In genomic region chr3L:10776367-10777026, dm6 we compare ENCODE assay signal across 1 fruit fly cellular context.
TF ChIP-seq lines count a peak whose summit lies in the region.

No protein-coding gene starts in this region.

TF ChIP-seq in whole organism, embryonic, 481 proteins besides CTCF, POLR2A, EP300 and RAD21 (continued from another document and continues in another):
- TF ChIP-seq CG3407 (GFP tag; optimal IDR thresholded peaks at IDR 0.05; lab: Kevin White, UChicago) (peak; percentile 86), lab (GFP tag; optimal IDR thresholded peaks at IDR 0.05; lab: Kevin White, UChicago) (peak; percentile 86), PHDP (tag; optimal IDR thresholded peaks at IDR 0.05; lab: Kevin White, UChicago) (peak; percentile 87), CG6654 (GFP tag; optimal IDR thresholded peaks at IDR 0.05; lab: Kevin White, UChicago) (peak; percentile 66), sna (GFP tag; IDR thresholded peaks at IDR 0.05; lab: Robert Waterston, UW; ENCODE audit: partially characterized antibody) (no peak), Myb (GFP tag; optimal IDR thresholded peaks at IDR 0.05; lab: Kevin White, UChicago) (peak; percentile 60), CG11398 (GFP tag; optimal IDR thresholded peaks at IDR 0.05; lab: Kevin White, UChicago) (peak; percentile 71), en (GFP tag; optimal IDR thresholded peaks at IDR 0.05; lab: Kevin White, UChicago) (peak; percentile 80), Mrtf (GFP tag; IDR thresholded peaks at IDR 0.05; lab: Robert Waterston, UW) (peak; percentile 92), CG5953 (GFP tag; IDR thresholded peaks at IDR 0.05; lab: Robert Waterston, UW) (peak; percentile 91), CG16815 (GFP tag; optimal IDR thresholded peaks at IDR 0.05; lab: Kevin White, UChicago) (peak; percentile 57), bcd (GFP tag; optimal IDR thresholded peaks at IDR 0.05; lab: Kevin White, UChicago) (peak; percentile 88), CG7556 (GFP tag; optimal IDR thresholded peaks at IDR 0.05; lab: Kevin White, UChicago) (peak; percentile 83), CG6813 (GFP tag; optimal IDR thresholded peaks at IDR 0.05; lab: Kevin White, UChicago) (peak; percentile 79), CG11093 (GFP tag; IDR thresholded peaks at IDR 0.05; lab: Robert Waterston, UW) (peak; percentile 93), Dip2 (GFP tag; IDR thresholded peaks at IDR 0.05; lab: Robert Waterston, UW) (no peak), sqz (GFP tag; optimal IDR thresholded peaks at IDR 0.05; lab: Kevin White, UChicago) (peak; percentile 37), klu (GFP tag; IDR thresholded peaks at IDR 0.05; lab: Robert Waterston, UW) (peak; percentile 79), Dref (GFP tag; IDR thresholded peaks at IDR 0.05; lab: Robert Waterston, UW) (no peak), Gug (GFP tag; IDR thresholded peaks at IDR 0.05; lab: Robert Waterston, UW) (peak; percentile 90), ewg (GFP tag; optimal IDR thresholded peaks at IDR 0.05; lab: Kevin White, UChicago) (peak; percentile 88), Drgx (GFP tag; IDR thresholded peaks at IDR 0.05; lab: Robert Waterston, UW) (peak; percentile 99), pzg (GFP tag; optimal IDR thresholded peaks at IDR 0.05; lab: Kevin White, UChicago) (no peak), CG13775 (GFP tag; optimal IDR thresholded peaks at IDR 0.05; lab: Kevin White, UChicago) (peak; percentile 61), wdn (GFP tag; IDR thresholded peaks at IDR 0.05; lab: Robert Waterston, UW) (peak; percentile 77), CoRest (tag; optimal IDR thresholded peaks at IDR 0.05; lab: Kevin White, UChicago) (peak; percentile 81), MTF-1 (GFP tag; optimal IDR thresholded peaks at IDR 0.05; lab: Kevin White, UChicago; ENCODE audit: borderline replicate concordance) (peak; percentile 69), CG8089 (GFP tag; optimal IDR thresholded peaks at IDR 0.05; lab: Kevin White, UChicago) (peak; percentile 84), CG2202 (tag; optimal IDR thresholded peaks at IDR 0.05; lab: Kevin White, UChicago) (peak; percentile 68), CG14441 (GFP tag; IDR thresholded peaks at IDR 0.05; lab: Robert Waterston, UW) (peak; percentile 96), CG12744 (GFP tag; optimal IDR thresholded peaks at IDR 0.05; lab: Kevin White, UChicago) (peak; percentile 39), Tbp (GFP tag; optimal IDR thresholded peaks at IDR 0.05; lab: Kevin White, UChicago) (no peak), CG9215 (GFP tag; IDR thresholded peaks at IDR 0.05; lab: Robert Waterston, UW) (peak; percentile 74; the same call in 1 of the 2 replicates), so (GFP tag; IDR thresholded peaks at IDR 0.05; lab: Robert Waterston, UW) (peak; percentile 91), lbe (GFP tag; optimal IDR thresholded peaks at IDR 0.05; lab: Kevin White, UChicago) (peak; percentile 98), CG30431 (GFP tag; optimal IDR thresholded peaks at IDR 0.05; lab: Kevin White, UChicago) (peak; percentile 82), bab2 (GFP tag; optimal IDR thresholded peaks at IDR 0.05; lab: Kevin White, UChicago) (peak; percentile 92), bigmax (GFP tag; optimal IDR thresholded peaks at IDR 0.05; lab: Kevin White, UChicago) (no peak), CG14014 (GFP tag; IDR thresholded peaks at IDR 0.05; lab: Robert Waterston, UW) (peak; percentile 75), CG9876 (GFP tag; optimal IDR thresholded peaks at IDR 0.05; lab: Kevin White, UChicago) (peak; percentile 71), disco-r (GFP tag; optimal IDR thresholded peaks at IDR 0.05; lab: Kevin White, UChicago) (peak; percentile 30), Atf3 (GFP tag; optimal IDR thresholded peaks at IDR 0.05; lab: Kevin White, UChicago) (peak; percentile 80), mirr (GFP tag; optimal IDR thresholded peaks at IDR 0.05; lab: Kevin White, UChicago) (no peak), Dll (GFP tag; IDR thresholded peaks at IDR 0.05; lab: Robert Waterston, UW; ENCODE audit: partially characterized antibody) (no peak), CG14860 (GFP tag; IDR thresholded peaks at IDR 0.05; lab: Robert Waterston, UW; ENCODE audit: partially characterized antibody) (no peak), CG16779 (GFP tag; IDR thresholded peaks at IDR 0.05; lab: Robert Waterston, UW) (peak; percentile 52; the same call in 1 of the 2 replicates), ap (GFP tag; IDR thresholded peaks at IDR 0.05; lab: Robert Waterston, UW) (peak; percentile 89), CG7745 (tag; optimal IDR thresholded peaks at IDR 0.05; lab: Kevin White, UChicago) (no peak), CG31388 (GFP tag; optimal IDR thresholded peaks at IDR 0.05; lab: Kevin White, UChicago) (peak; percentile 78), C15 (GFP tag; IDR thresholded peaks at IDR 0.05; lab: Robert Waterston, UW) (peak; percentile 65; the same call in 1 of the 3 replicates), Lim3 (GFP tag; IDR thresholded peaks at IDR 0.05; lab: Robert Waterston, UW) (peak; percentile 87), aop (GFP tag; IDR thresholded peaks at IDR 0.05; lab: Robert Waterston, UW) (peak; percentile 91), pan (optimal IDR thresholded peaks at IDR 0.05; lab: Kevin White, UChicago) (no peak), pan (GFP tag; optimal IDR thresholded peaks at IDR 0.05 in 1 of 2, IDR thresholded peaks at IDR 0.05 in 1 of 2) (peak in 1 of 2 experiments; percentile 94), btn (GFP tag; optimal IDR thresholded peaks at IDR 0.05; lab: Kevin White, UChicago) (peak; percentile 88), CG9817 (tag; optimal IDR thresholded peaks at IDR 0.05; lab: Kevin White, UChicago) (peak; percentile 72), zen (tag; optimal IDR thresholded peaks at IDR 0.05; lab: Kevin White, UChicago) (peak; percentile 58), GATAe (GFP tag; conservative IDR thresholded peaks at IDR 0.05; lab: Robert Waterston, UW) (peak; percentile 56), Xrp1 (GFP tag; IDR thresholded peaks at IDR 0.05; lab: Robert Waterston, UW) (peak; percentile 94), croc (GFP tag; conservative IDR thresholded peaks at IDR 0.05; lab: Robert Waterston, UW) (peak; percentile 91), Nf-YC (tag; optimal IDR thresholded peaks at IDR 0.05; lab: Kevin White, UChicago) (no peak), ftz-f1 (GFP tag; optimal IDR thresholded peaks at IDR 0.05; lab: Kevin White, UChicago) (no peak), CG13287 (GFP tag; IDR thresholded peaks at IDR 0.05; lab: Robert Waterston, UW; ENCODE audit: partially characterized antibody) (no peak), Sry-β (GFP tag; optimal IDR thresholded peaks at IDR 0.05; lab: Kevin White, UChicago) (no peak), run (tag; optimal IDR thresholded peaks at IDR 0.05; lab: Kevin White, UChicago) (peak; percentile 84), D19A (tag; optimal IDR thresholded peaks at IDR 0.05; lab: Kevin White, UChicago) (peak; percentile 71), cg (GFP tag; optimal IDR thresholded peaks at IDR 0.05; lab: Kevin White, UChicago) (no peak), sob (GFP tag; IDR thresholded peaks at IDR 0.05; lab: Robert Waterston, UW) (peak; percentile 93), CG18764 (GFP tag; optimal IDR thresholded peaks at IDR 0.05; lab: Kevin White, UChicago) (peak; percentile 69), CG3281 (GFP tag; optimal IDR thresholded peaks at IDR 0.05; lab: Kevin White, UChicago) (peak; percentile 58), gsb (GFP tag; IDR thresholded peaks at IDR 0.05; lab: Robert Waterston, UW) (peak; percentile 20; the same call in 1 of the 2 replicates), pfk (GFP tag; optimal IDR thresholded peaks at IDR 0.05; lab: Kevin White, UChicago) (no peak), CG4854 (GFP tag; optimal IDR thresholded peaks at IDR 0.05; lab: Kevin White, UChicago) (peak; percentile 80), Max (GFP tag; optimal IDR thresholded peaks at IDR 0.05; lab: Kevin White, UChicago) (peak; percentile 63), vfl (GFP tag; optimal IDR thresholded peaks at IDR 0.05; lab: Kevin White, UChicago) (peak; percentile 36), fd64A (GFP tag; optimal IDR thresholded peaks at IDR 0.05; lab: Kevin White, UChicago) (peak; percentile 75), CG4707 (GFP tag; optimal IDR thresholded peaks at IDR 0.05; lab: Kevin White, UChicago) (peak; percentile 79), D (optimal IDR thresholded peaks at IDR 0.05; lab: Kevin White, UChicago) (no peak), D (GFP tag; optimal IDR thresholded peaks at IDR 0.05; lab: Kevin White, UChicago) (peak; percentile 89), CG1233 (GFP tag; optimal IDR thresholded peaks at IDR 0.05; lab: Kevin White, UChicago) (peak; percentile 71), MBD-R2 (GFP tag; IDR thresholded peaks at IDR 0.05; lab: Robert Waterston, UW) (peak; percentile 64), Blimp-1 (GFP tag; optimal IDR thresholded peaks at IDR 0.05; lab: Kevin White, UChicago) (peak; percentile 90), exex (tag; optimal IDR thresholded peaks at IDR 0.05; lab: Kevin White, UChicago) (no peak), twi (tag; optimal IDR thresholded peaks at IDR 0.05; lab: Kevin White, UChicago) (peak; percentile 51), Oli (tag; optimal IDR thresholded peaks at IDR 0.05; lab: Kevin White, UChicago) (peak; percentile 91), nerfin-1 (tag; optimal IDR thresholded peaks at IDR 0.05; lab: Kevin White, UChicago) (peak; percentile 78), CG8388 (GFP tag; optimal IDR thresholded peaks at IDR 0.05; lab: Kevin White, UChicago) (peak; percentile 93), CG10431 (GFP tag; optimal IDR thresholded peaks at IDR 0.05; lab: Kevin White, UChicago) (peak; percentile 7), Six4 (GFP tag; optimal IDR thresholded peaks at IDR 0.05; lab: Kevin White, UChicago) (peak; percentile 86), mam (GFP tag; optimal IDR thresholded peaks at IDR 0.05; lab: Kevin White, UChicago) (peak; percentile 77), CG9609 (GFP tag; optimal IDR thresholded peaks at IDR 0.05; lab: Kevin White, UChicago) (peak; percentile 88), chn (GFP tag; optimal IDR thresholded peaks at IDR 0.05; lab: Kevin White, UChicago) (peak; percentile 77), Dek (tag; optimal IDR thresholded peaks at IDR 0.05; lab: Kevin White, UChicago) (peak; percentile 70), ro (GFP tag; IDR thresholded peaks at IDR 0.05; lab: Robert Waterston, UW) (peak; percentile 83), gfzf (GFP tag; optimal IDR thresholded peaks at IDR 0.05; lab: Kevin White, UChicago) (no peak), fd3F (GFP tag; optimal IDR thresholded peaks at IDR 0.05; lab: Kevin White, UChicago) (peak; percentile 33), CG12299 (tag; optimal IDR thresholded peaks at IDR 0.05; lab: Kevin White, UChicago) (peak; percentile 74), lov (optimal IDR thresholded peaks at IDR 0.05; lab: Kevin White, UChicago) (no peak), lov (GFP tag; IDR thresholded peaks at IDR 0.05; lab: Robert Waterston, UW) (peak; percentile 91), NfI (GFP tag; optimal IDR thresholded peaks at IDR 0.05; lab: Kevin White, UChicago) (peak; percentile 79), cad (GFP tag; optimal IDR thresholded peaks at IDR 0.05; lab: Kevin White, UChicago) (no peak), CG11696 (GFP tag; IDR thresholded peaks at IDR 0.05; lab: Robert Waterston, UW) (peak; percentile 64; the same call in 1 of the 2 replicates), tin (GFP tag; optimal IDR thresholded peaks at IDR 0.05; lab: Kevin White, UChicago) (peak; percentile 89), oc (tag; optimal IDR thresholded peaks at IDR 0.05; lab: Kevin White, UChicago) (peak; percentile 94), CG2116 (GFP tag; optimal IDR thresholded peaks at IDR 0.05; lab: Kevin White, UChicago) (peak; percentile 6), stwl (tag; optimal IDR thresholded peaks at IDR 0.05; lab: Kevin White, UChicago) (no peak), ato (GFP tag; IDR thresholded peaks at IDR 0.05; lab: Robert Waterston, UW; ENCODE audit: partially characterized antibody) (no peak), tna (GFP tag; IDR thresholded peaks at IDR 0.05; lab: Robert Waterston, UW; ENCODE audit: partially characterized antibody) (no peak), CG7372 (GFP tag; IDR thresholded peaks at IDR 0.05; lab: Robert Waterston, UW) (peak; percentile 80), bsh (GFP tag; optimal IDR thresholded peaks at IDR 0.05; lab: Kevin White, UChicago) (peak; percentile 94 to 98), CG14050 (GFP tag; IDR thresholded peaks at IDR 0.05; lab: Robert Waterston, UW) (peak; percentile 86), CG16813 (GFP tag; IDR thresholded peaks at IDR 0.05; lab: Robert Waterston, UW; ENCODE audit: partially characterized antibody) (no peak), tup (GFP tag; optimal IDR thresholded peaks at IDR 0.05; lab: Kevin White, UChicago) (peak; percentile 78), CG13296 (GFP tag; optimal IDR thresholded peaks at IDR 0.05; lab: Kevin White, UChicago) (peak; percentile 55), cato (GFP tag; optimal IDR thresholded peaks at IDR 0.05; lab: Kevin White, UChicago; ENCODE audit: borderline replicate concordance) (peak; percentile 78), gt (GFP tag; IDR thresholded peaks at IDR 0.05; lab: Robert Waterston, UW) (peak; percentile 84), unc-4 (GFP tag; IDR thresholded peaks at IDR 0.05; lab: Robert Waterston, UW; ENCODE audit: partially characterized antibody) (no peak), CG7963 (GFP tag; IDR thresholded peaks at IDR 0.05; lab: Robert Waterston, UW; ENCODE audit: partially characterized antibody) (no peak), toy (GFP tag; IDR thresholded peaks at IDR 0.05; lab: Robert Waterston, UW) (peak; percentile 79), seq (GFP tag; IDR thresholded peaks at IDR 0.05; lab: Robert Waterston, UW) (peak; percentile 90), Bdp1 (GFP tag; optimal IDR thresholded peaks at IDR 0.05; lab: Kevin White, UChicago) (peak; percentile 72), CG17328 (GFP tag; IDR thresholded peaks at IDR 0.05; lab: Robert Waterston, UW) (peak; percentile 93), CG31224 (GFP tag; IDR thresholded peaks at IDR 0.05; lab: Robert Waterston, UW) (peak; percentile 57), CkIIα-i1 (GFP tag; IDR thresholded peaks at IDR 0.05; lab: Robert Waterston, UW) (peak; percentile 83; the same call in 1 of the 2 replicates), gsb-n (tag; optimal IDR thresholded peaks at IDR 0.05; lab: Kevin White, UChicago) (peak; percentile 87), caup (GFP tag; optimal IDR thresholded peaks at IDR 0.05; lab: Kevin White, UChicago; ENCODE audit: severe bottlenecking) (peak; percentile 70), Sry-δ (GFP tag; optimal IDR thresholded peaks at IDR 0.05; lab: Kevin White, UChicago) (peak; percentile 53), CG7357 (GFP tag; IDR thresholded peaks at IDR 0.05; lab: Robert Waterston, UW) (peak; percentile 82), CG3726 (GFP tag; IDR thresholded peaks at IDR 0.05; lab: Robert Waterston, UW) (peak; percentile 91), H2.0 (GFP tag; IDR thresholded peaks at IDR 0.05; lab: Robert Waterston, UW) (peak; percentile 91)
